Fruit fly (Drosophila melanogaster): ENCODE results near the gene otu.

The otu gene

DNA sequence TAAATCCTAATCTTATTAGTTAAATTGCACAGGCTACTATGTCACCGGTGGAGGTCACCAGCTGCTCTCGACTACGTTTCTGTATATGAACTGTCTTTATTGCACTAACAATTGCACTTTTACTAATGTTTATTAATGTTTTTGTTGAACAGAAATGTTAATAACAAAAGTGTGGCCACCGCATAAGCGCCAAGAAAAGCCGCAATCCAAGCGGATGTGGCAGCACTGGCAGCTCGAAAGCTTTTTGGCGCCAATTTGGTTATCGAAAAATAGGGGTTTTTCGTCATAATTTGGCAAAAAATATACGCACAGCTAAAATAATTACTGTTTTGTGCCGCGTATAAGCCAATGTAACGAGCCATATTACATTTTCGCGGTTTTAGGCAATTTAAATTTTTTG, 47.2 kb downstream of the otu start, which contains the start of gene CG12123 (continued):
- TF ChIP-seq sc (optimal IDR thresholded peaks at IDR 0.05) (no peak), sc (GFP tag; optimal IDR thresholded peaks at IDR 0.05) (no peak), maf-S (GFP tag; optimal IDR thresholded peaks at IDR 0.05) (no peak), p53 (GFP tag; optimal IDR thresholded peaks at IDR 0.05) (no peak), CG8924 (tag; optimal IDR thresholded peaks at IDR 0.05) (peak; percentile 55), HmgZ (tag; optimal IDR thresholded peaks at IDR 0.05) (no peak), CG6813 (GFP tag; optimal IDR thresholded peaks at IDR 0.05) (no peak), gem (tag; optimal IDR thresholded peaks at IDR 0.05) (no peak), Meics (GFP tag; optimal IDR thresholded peaks at IDR 0.05) (no peak), ken (GFP tag; IDR thresholded peaks at IDR 0.05) (no peak), disco-r (GFP tag; optimal IDR thresholded peaks at IDR 0.05) (no peak), CG5245 (GFP tag; optimal IDR thresholded peaks at IDR 0.05) (no peak), Stat92E (GFP tag; optimal IDR thresholded peaks at IDR 0.05) (peak in 1 of 3 experiments; percentile 3), CG32532 (GFP tag; IDR thresholded peaks at IDR 0.05) (no peak), Kr (GFP tag; optimal IDR thresholded peaks at IDR 0.05) (no peak), zf30C (GFP tag; optimal IDR thresholded peaks at IDR 0.05) (no peak), Six4 (GFP tag; optimal IDR thresholded peaks at IDR 0.05) (no peak), pb (GFP tag; optimal IDR thresholded peaks at IDR 0.05) (no peak), fru (optimal IDR thresholded peaks at IDR 0.05) (no peak), CG9437 (GFP tag; optimal IDR thresholded peaks at IDR 0.05) (no peak), prd (optimal IDR thresholded peaks at IDR 0.05) (no peak), prd (GFP tag; IDR thresholded peaks at IDR 0.05) (no peak), br (optimal IDR thresholded peaks at IDR 0.05) (no peak), CG7556 (GFP tag; optimal IDR thresholded peaks at IDR 0.05) (no peak), MBD-R2 (GFP tag; IDR thresholded peaks at IDR 0.05) (peak; percentile 61), scrt (GFP tag; optimal IDR thresholded peaks at IDR 0.05) (no peak), ham (GFP tag; IDR thresholded peaks at IDR 0.05) (no peak), odd (GFP tag; optimal IDR thresholded peaks at IDR 0.05) (no peak), sima (GFP tag; optimal IDR thresholded peaks at IDR 0.05) (no peak), CG43689 (GFP tag; IDR thresholded peaks at IDR 0.05) (no peak), peb (GFP tag; IDR thresholded peaks at IDR 0.05) (no peak), CG6654 (GFP tag; optimal IDR thresholded peaks at IDR 0.05) (no peak), ewg (GFP tag; optimal IDR thresholded peaks at IDR 0.05) (no peak), vnd (GFP tag; IDR thresholded peaks at IDR 0.05; ENCODE audit: partially characterized antibody) (no peak), CG34376 (GFP tag; optimal IDR thresholded peaks at IDR 0.05) (no peak), ci (GFP tag; IDR thresholded peaks at IDR 0.05) (no peak), insv (GFP tag; optimal IDR thresholded peaks at IDR 0.05) (no peak), sens (GFP tag) (peak; percentile 21), CG1603 (tag; optimal IDR thresholded peaks at IDR 0.05) (peak; percentile 7), D19B (GFP tag; optimal IDR thresholded peaks at IDR 0.05) (no peak), CG6272 (GFP tag; IDR thresholded peaks at IDR 0.05) (no peak), CG17385 (GFP tag; optimal IDR thresholded peaks at IDR 0.05) (no peak), CG4328 (GFP tag; optimal IDR thresholded peaks at IDR 0.05) (no peak), cwo (GFP tag; optimal IDR thresholded peaks at IDR 0.05) (no peak), CG16863 (GFP tag; optimal IDR thresholded peaks at IDR 0.05) (no peak), HLH3B (GFP tag; IDR thresholded peaks at IDR 0.05) (no peak), CG3838 (GFP tag; optimal IDR thresholded peaks at IDR 0.05) (no peak), CG12942 (GFP tag; optimal IDR thresholded peaks at IDR 0.05) (no peak), rib (GFP tag; IDR thresholded peaks at IDR 0.05) (no peak), CG12659 (GFP tag; optimal IDR thresholded peaks at IDR 0.05) (no peak), aop (GFP tag; IDR thresholded peaks at IDR 0.05) (no peak), pnt (GFP tag; optimal IDR thresholded peaks at IDR 0.05) (no peak), CG8359 (GFP tag; optimal IDR thresholded peaks at IDR 0.05; ENCODE audit: borderline replicate concordance) (no peak), Med (GFP tag) (peak; percentile 24)
